Worm (Caenorhabditis elegans): ENCODE data around the gene F14E5.2.
"Not testable (repeated sequence)": the region's sequence is repeated elsewhere in the genome, so short reads cannot be mapped to it uniquely, and the experiment has no call there.

Gene F14E5.2

ce11 chrII:8438791-8439287, 10.2 kb upstream of the F14E5.2 start, which contains the start of gene lips-10:
Gene lips-10 (plus strand): TSS chrII:8439168.
- TF ChIP-seq flt-1 (GFP tag; IDR thresholded peaks at IDR 0.05) (no peak), cog-1 (tag; optimal IDR thresholded peaks at IDR 0.05) (no peak), tab-1 (GFP tag; IDR thresholded peaks at IDR 0.05) (no peak), T22C8.4 (GFP tag; IDR thresholded peaks at IDR 0.05) (no peak), ref-1 (GFP tag; conservative IDR thresholded peaks at IDR 0.05) (no peak)

ce11 chrII:8437035-8437434, 8.4 kb upstream of the F14E5.2 start, which contains the start of gene acp-3:
Gene acp-3 (minus strand): TSS chrII:8437135.
- no peak for TF ChIP-seq ref-1 (GFP tag; conservative IDR thresholded peaks at IDR 0.05)
- no peak for TF ChIP-seq klf-2 (GFP tag; conservative IDR thresholded peaks at IDR 0.05)
- no peak for TF ChIP-seq ztf-23 (GFP tag; IDR thresholded peaks at IDR 0.05)
- TF ChIP-seq cog-1 (tag; optimal IDR thresholded peaks at IDR 0.05): no peak
- no peak for TF ChIP-seq tab-1 (GFP tag; IDR thresholded peaks at IDR 0.05)
- no peak for TF ChIP-seq flt-1 (GFP tag; IDR thresholded peaks at IDR 0.05)
- TF ChIP-seq T22C8.4 (GFP tag; IDR thresholded peaks at IDR 0.05): no peak
- TF ChIP-seq med-1 (GFP tag; optimal IDR thresholded peaks at IDR 0.05; ENCODE audit: insufficient read depth): no peak
- TF ChIP-seq ztf-29 (GFP tag; IDR thresholded peaks at IDR 0.05): no peak

ce11 chrII:8435005-8435404, 6.3 kb upstream of the F14E5.2 start, which contains the start of gene acp-4:
Gene acp-4 (minus strand): TSS chrII:8435105.
- TF ChIP-seq tab-1 (GFP tag; IDR thresholded peaks at IDR 0.05) (no peak), T22C8.4 (GFP tag; IDR thresholded peaks at IDR 0.05) (no peak), med-1 (GFP tag; optimal IDR thresholded peaks at IDR 0.05; ENCODE audit: insufficient read depth) (no peak), ztf-23 (GFP tag; IDR thresholded peaks at IDR 0.05) (no peak), flt-1 (GFP tag; IDR thresholded peaks at IDR 0.05) (no peak)

- no peak for TF ChIP-seq klf-2 (GFP tag; conservative IDR thresholded peaks at IDR 0.05)
- TF ChIP-seq ztf-29 (GFP tag; IDR thresholded peaks at IDR 0.05): no peak
- no peak for TF ChIP-seq ztf-23 (GFP tag; IDR thresholded peaks at IDR 0.05)
- no peak for TF ChIP-seq cog-1 (tag; optimal IDR thresholded peaks at IDR 0.05)
- TF ChIP-seq ref-1 (GFP tag; conservative IDR thresholded peaks at IDR 0.05): no peak
- TF ChIP-seq T22C8.4 (GFP tag; IDR thresholded peaks at IDR 0.05): no peak
- TF ChIP-seq flt-1 (GFP tag; IDR thresholded peaks at IDR 0.05): no peak
- TF ChIP-seq med-1 (GFP tag; optimal IDR thresholded peaks at IDR 0.05; ENCODE audit: insufficient read depth): no peak
- no peak for TF ChIP-seq tab-1 (GFP tag; IDR thresholded peaks at IDR 0.05)
Observed at ce11 chrII:8431954-8432353, 3.3 kb upstream of the F14E5.2 start, which contains the start of gene acp-2. Gene acp-2 (minus strand): TSS chrII:8432054.

- no peak for TF ChIP-seq ztf-23 (GFP tag; IDR thresholded peaks at IDR 0.05)
- no peak for TF ChIP-seq T22C8.4 (GFP tag; IDR thresholded peaks at IDR 0.05)
- TF ChIP-seq ref-1 (GFP tag; conservative IDR thresholded peaks at IDR 0.05): no peak
- no peak for TF ChIP-seq flt-1 (GFP tag; IDR thresholded peaks at IDR 0.05)
- TF ChIP-seq cog-1 (tag; optimal IDR thresholded peaks at IDR 0.05): no peak
- TF ChIP-seq med-1 (GFP tag; optimal IDR thresholded peaks at IDR 0.05; ENCODE audit: insufficient read depth): no peak
- TF ChIP-seq tab-1 (GFP tag; IDR thresholded peaks at IDR 0.05): no peak
- TF ChIP-seq ztf-29 (GFP tag; IDR thresholded peaks at IDR 0.05): no peak
Observed at ce11 chrII:8428947-8429919, 575 bp upstream of the F14E5.2 start.

ce11 chrII:8420775-8421388, 7.8 kb downstream of the F14E5.2 start:
- TF ChIP-seq ztf-29 (GFP tag; IDR thresholded peaks at IDR 0.05): no peak
- TF ChIP-seq ztf-23 (GFP tag; IDR thresholded peaks at IDR 0.05): no peak
- TF ChIP-seq klf-2 (GFP tag; conservative IDR thresholded peaks at IDR 0.05): no peak
- no peak for TF ChIP-seq flt-1 (GFP tag; IDR thresholded peaks at IDR 0.05)
- TF ChIP-seq ref-1 (GFP tag; conservative IDR thresholded peaks at IDR 0.05): no peak
- TF ChIP-seq tab-1 (GFP tag; IDR thresholded peaks at IDR 0.05): no peak
- TF ChIP-seq T22C8.4 (GFP tag; IDR thresholded peaks at IDR 0.05): no peak
- TF ChIP-seq med-1 (GFP tag; optimal IDR thresholded peaks at IDR 0.05; ENCODE audit: insufficient read depth): no peak
- TF ChIP-seq cog-1 (tag; optimal IDR thresholded peaks at IDR 0.05): no peak

ce11 chrII:8419798-8420197, 8.9 kb downstream of the F14E5.2 start, which contains the start of gene F14E5.8:
Gene F14E5.8 (plus strand): TSS chrII:8420098.
- not testable (repeated sequence) for TF ChIP-seq ztf-23 (GFP tag; IDR thresholded peaks at IDR 0.05); ztf-29 (GFP tag; IDR thresholded peaks at IDR 0.05); cog-1 (tag; optimal IDR thresholded peaks at IDR 0.05)

- no peak for TF ChIP-seq klf-2 (GFP tag; conservative IDR thresholded peaks at IDR 0.05)
- TF ChIP-seq ztf-29 (GFP tag; IDR thresholded peaks at IDR 0.05): no peak
- TF ChIP-seq tab-1 (GFP tag; IDR thresholded peaks at IDR 0.05): no peak
- no peak for TF ChIP-seq ref-1 (GFP tag; conservative IDR thresholded peaks at IDR 0.05)
- TF ChIP-seq med-1 (GFP tag; optimal IDR thresholded peaks at IDR 0.05; ENCODE audit: insufficient read depth): no peak
- no peak for TF ChIP-seq flt-1 (GFP tag; IDR thresholded peaks at IDR 0.05)
- TF ChIP-seq T22C8.4 (GFP tag; IDR thresholded peaks at IDR 0.05): no peak
- TF ChIP-seq ztf-23 (GFP tag; IDR thresholded peaks at IDR 0.05): no peak
- TF ChIP-seq cog-1 (tag; optimal IDR thresholded peaks at IDR 0.05): no peak
Observed at ce11 chrII:8419015-8419414, 9.6 kb downstream of the F14E5.2 start.

- TF ChIP-seq flt-1 (GFP tag; IDR thresholded peaks at IDR 0.05) (no peak), cog-1 (tag; optimal IDR thresholded peaks at IDR 0.05) (no peak), tab-1 (GFP tag; IDR thresholded peaks at IDR 0.05) (no peak), ztf-29 (GFP tag; IDR thresholded peaks at IDR 0.05) (no peak)
Observed at ce11 chrII:8417059-8417668, 11.5 kb downstream of the F14E5.2 start, which contains the start of gene fdgt-2. Gene fdgt-2 (plus strand): TSS chrII:8417618.
